Fruit fly (Drosophila melanogaster) Kc167 (cell line): ENCODE results near the gene CG17637.

Experiments used
- psq ChIP-seq: fragments of >200 bp; optimal IDR thresholded peaks from 2 replicates; lab custom pipeline; 2017; ENCODE audit warnings: missing external identifiers
- ttk ChIP-seq: sonication (Bioruptor generic); optimal IDR thresholded peaks from 2 replicates; lab custom pipeline; 2017; ENCODE audit warnings: missing external identifiers

dm6 chr3L:20525743-20526142 is 21.8 kb downstream of the CG17637 start:
- TF ChIP-seq psq (lab: Kevin White, UChicago) = no peak
- no peak for TF ChIP-seq ttk (lab: Kevin White, UChicago)
